Fruit fly (Drosophila melanogaster): ENCODE results near the gene CG14684.

The CG14684 gene

dm6 chr3R:10706763-10707162, at the start of gene CG14684, which contains the start of gene CG31467:
CG14684 (plus strand) TSS chr3R:10706974.
CG31467 (minus strand) TSS chr3R:10706863.
- TF ChIP-seq noc (tag; optimal IDR thresholded peaks at IDR 0.05): no peak

DNA sequence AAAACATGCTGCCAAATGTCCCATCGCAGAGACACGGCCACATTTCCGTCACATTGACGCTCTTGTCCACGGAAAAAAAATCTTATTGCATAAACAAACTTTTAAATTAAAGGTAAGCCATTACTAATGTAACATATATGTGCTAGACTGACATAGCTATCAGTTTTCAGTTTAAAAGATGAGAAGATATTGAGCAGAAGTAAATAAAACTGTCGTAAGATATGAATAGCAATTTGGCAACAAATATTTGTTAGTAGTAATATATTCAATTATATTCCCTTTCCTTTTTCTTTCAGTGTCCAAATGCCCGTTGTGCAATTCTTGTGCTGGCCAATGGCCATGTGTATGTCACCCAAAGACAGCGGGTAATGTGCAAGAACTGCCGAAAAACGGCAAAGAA, 48.0 kb upstream of the CG14684 start:
- no peak for TF ChIP-seq noc (tag; optimal IDR thresholded peaks at IDR 0.05)

- no peak for TF ChIP-seq noc (tag; optimal IDR thresholded peaks at IDR 0.05)
Measured at dm6 chr3R:10659563-10659962, 47.2 kb upstream of the CG14684 start.

dm6 chr3R:10661098-10661497, 45.7 kb upstream of the CG14684 start:
- TF ChIP-seq noc (tag; optimal IDR thresholded peaks at IDR 0.05): no peak

- TF ChIP-seq noc (tag; optimal IDR thresholded peaks at IDR 0.05): no peak
Measured at dm6 chr3R:10664942-10665341, 41.8 kb upstream of the CG14684 start.

DNA sequence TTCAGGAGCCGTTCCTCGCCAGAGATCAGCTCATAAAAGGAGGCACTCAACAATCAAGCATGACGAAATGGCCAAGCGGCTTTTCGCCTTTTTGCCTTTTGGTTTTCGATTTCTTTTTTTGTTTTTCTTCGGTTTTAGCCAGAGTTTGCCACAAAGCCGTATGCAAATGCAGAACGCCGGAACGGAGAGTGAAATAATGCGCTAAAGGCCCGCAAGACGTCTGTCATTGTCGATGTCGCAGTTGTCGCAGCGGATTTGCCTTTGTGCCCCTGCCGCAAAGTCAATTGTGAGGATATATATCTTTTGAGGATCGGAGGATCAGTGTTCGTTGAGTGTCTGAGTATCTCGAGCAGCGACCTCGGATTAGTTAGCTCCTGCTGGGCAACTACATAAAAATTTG, 38.8 kb upstream of the CG14684 start:
- no peak for TF ChIP-seq noc (tag; optimal IDR thresholded peaks at IDR 0.05)

dm6 chr3R:10669950-10670349, 36.8 kb upstream of the CG14684 start:
- TF ChIP-seq noc (tag; optimal IDR thresholded peaks at IDR 0.05): no peak

DNA sequence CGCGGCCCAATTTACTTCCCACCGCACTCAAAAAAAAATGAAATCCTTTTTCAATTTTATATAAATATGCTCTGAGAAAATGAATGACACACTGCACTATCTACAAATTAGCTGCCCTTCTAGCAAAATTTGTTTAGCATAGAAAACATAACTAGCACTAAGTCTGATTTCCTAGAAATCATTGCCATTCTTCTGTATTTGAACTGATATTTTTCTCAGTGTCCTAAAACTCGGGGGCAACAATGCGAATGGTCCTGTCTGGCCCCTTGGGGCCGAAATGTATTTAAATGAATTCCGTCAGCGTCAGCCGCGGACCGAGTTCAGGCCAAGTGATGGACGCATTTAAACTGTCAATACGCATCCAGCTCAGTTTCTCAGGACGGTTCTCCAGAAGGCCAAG, 34.1 kb upstream of the CG14684 start:
- TF ChIP-seq noc (tag; optimal IDR thresholded peaks at IDR 0.05): no peak

dm6 chr3R:10673571-10673970, 33.2 kb upstream of the CG14684 start:
- TF ChIP-seq noc (tag; optimal IDR thresholded peaks at IDR 0.05): no peak

DNA sequence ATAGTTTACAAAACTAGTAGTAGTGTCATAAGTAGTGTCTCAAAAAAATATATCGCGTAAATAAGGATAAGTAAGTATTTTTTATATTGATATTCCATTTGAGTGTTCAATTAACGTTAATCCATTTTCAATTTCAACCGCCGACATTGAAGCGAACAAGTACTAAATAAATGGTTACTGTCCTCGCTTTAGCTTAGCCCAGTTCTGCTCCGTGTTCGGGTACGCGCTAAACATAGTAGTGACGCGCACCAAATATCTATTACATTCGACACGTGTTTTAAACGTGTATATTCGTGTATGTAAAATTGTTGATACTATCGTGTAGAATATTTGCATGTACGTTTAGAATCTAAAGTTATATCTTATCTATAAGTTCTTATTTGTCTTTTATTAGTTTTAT, 31.7 kb upstream of the CG14684 start:
- no peak for TF ChIP-seq noc (tag; optimal IDR thresholded peaks at IDR 0.05)

DNA sequence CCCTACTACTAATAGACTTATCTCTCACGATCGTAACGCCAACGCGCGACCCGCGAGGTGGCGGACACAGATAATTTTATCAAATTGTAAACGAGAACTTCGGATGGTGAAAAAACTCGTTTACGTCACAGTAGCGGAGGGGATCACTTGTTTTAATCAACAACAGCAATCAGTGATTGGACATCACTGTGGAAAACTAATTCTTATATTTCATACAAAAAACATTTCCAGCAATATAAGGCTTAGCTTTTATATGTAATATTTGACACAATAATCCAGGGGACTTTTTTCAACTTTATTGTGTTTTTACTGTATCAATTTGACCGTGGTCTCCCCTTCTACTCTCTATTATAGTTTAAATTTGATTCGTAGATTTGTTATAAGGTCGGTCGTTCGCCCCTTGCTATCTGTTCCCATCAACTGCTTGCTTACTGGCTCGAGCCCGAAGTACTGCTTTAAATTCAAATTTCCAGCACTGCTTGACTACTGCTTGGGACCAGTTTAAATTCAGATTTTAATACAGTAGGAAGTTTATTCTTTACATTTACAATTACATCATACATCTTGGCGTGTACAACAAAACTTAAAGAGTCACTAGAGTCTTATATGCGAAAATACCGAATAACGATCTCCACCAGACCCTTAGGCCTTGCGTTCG, 29.4 kb upstream of the CG14684 start, which contains the start of gene CG6465:
Gene CG6465 (minus strand): TSS at position 7 of the 658 bp plus-strand sequence.
- TF ChIP-seq noc (tag; optimal IDR thresholded peaks at IDR 0.05): no peak

DNA sequence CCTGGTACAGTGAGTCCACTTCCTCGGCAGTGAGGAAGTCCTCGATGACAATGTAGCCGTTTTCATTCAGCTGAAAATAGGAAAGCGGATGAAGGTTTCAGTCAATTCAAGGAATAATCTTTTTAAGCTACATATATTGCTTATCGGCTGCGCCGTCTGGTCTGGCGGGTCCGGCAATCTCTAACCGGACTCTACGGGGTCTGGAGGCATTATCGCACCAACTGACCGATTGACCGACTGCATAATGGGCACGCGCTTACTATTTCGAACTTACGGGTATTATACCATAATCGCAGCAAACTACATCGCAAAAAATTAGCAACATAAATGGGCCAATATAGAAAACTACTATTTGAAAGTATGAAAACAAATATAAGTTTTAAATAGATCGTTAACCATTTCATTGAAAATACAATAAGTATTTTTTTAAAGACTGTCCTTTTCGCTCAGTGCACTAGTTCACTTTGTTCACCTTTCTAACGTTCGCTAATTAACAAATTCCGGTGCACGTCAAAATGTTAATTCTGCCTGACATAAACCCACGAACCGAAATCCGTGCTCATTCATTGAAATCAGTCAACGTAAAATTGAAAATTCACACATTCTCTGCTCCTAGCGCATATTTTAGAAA, 27.7 kb upstream of the CG14684 start:
- no peak for TF ChIP-seq noc (tag; optimal IDR thresholded peaks at IDR 0.05)

DNA sequence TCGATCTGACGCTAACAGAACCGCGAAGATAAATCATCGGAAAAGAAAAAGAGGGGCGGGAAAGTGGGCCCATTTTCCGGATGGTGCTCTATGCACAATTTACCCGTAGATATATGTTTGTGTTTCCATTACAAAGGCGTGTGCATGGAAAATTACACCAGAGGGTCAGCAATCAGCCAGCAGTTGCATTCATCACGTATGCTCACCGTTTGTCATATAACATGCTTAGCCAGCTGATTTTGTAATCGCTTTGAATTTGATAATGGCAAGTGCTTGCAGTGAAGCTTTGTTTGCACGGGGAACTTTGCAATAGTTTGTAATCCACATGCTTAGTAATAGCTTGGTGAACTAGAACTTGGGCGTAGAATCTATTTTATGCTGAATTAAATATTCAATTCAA, 26.9 kb upstream of the CG14684 start:
- TF ChIP-seq noc (tag; optimal IDR thresholded peaks at IDR 0.05): no peak

- peak; percentile 96 for TF ChIP-seq noc (tag; optimal IDR thresholded peaks at IDR 0.05)
Measured at dm6 chr3R:10680825-10681681, 25.7 kb upstream of the CG14684 start, which contains the start of gene Phyhd1. Phyhd1 (minus strand) TSS chr3R:10680925.

- TF ChIP-seq noc (tag; optimal IDR thresholded peaks at IDR 0.05): no peak
Measured at dm6 chr3R:10681682-10681962, 25.2 kb upstream of the CG14684 start.

DNA sequence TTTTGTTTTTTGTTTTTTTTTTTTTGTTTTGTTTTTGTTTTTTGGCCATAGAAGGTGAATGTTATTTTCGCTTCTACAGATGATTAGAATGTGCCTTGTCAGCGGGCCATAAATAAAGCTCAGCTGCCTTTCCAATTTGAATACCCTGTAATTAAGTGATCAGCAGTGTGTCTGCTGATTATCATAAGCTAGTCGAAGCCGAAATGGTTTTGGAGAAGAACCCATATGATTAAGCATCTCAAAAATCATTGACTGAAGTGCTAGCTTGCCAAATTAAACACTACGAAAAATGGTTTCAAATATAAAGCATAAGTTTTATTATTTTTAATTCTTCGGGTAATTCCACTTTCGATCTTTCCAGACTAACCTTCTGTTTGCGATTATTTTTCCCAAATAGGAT, 23.5 kb upstream of the CG14684 start:
- TF ChIP-seq noc (tag; optimal IDR thresholded peaks at IDR 0.05): peak; percentile 52

- TF ChIP-seq noc (tag; optimal IDR thresholded peaks at IDR 0.05): peak; percentile 41
Measured at dm6 chr3R:10684284-10684683, 22.5 kb upstream of the CG14684 start.
